Fruit fly (Drosophila melanogaster): ENCODE results near the gene CG15561.

- no peak for TF ChIP-seq cnc (optimal IDR thresholded peaks at IDR 0.05)
- no peak for TF ChIP-seq cic (GFP tag; optimal IDR thresholded peaks at IDR 0.05)
- no peak for TF ChIP-seq kay (GFP tag; ENCODE audit: borderline replicate concordance)
- TF ChIP-seq CG14711 (tag; optimal IDR thresholded peaks at IDR 0.05) = no peak
- no peak for TF ChIP-seq ovo (GFP tag; optimal IDR thresholded peaks at IDR 0.05)
- no peak for TF ChIP-seq CG1620 (GFP tag; optimal IDR thresholded peaks at IDR 0.05)
- TF ChIP-seq Hr96 (GFP tag; optimal IDR thresholded peaks at IDR 0.05) = no peak
- no peak for TF ChIP-seq bab1 (GFP tag; optimal IDR thresholded peaks at IDR 0.05)
- no peak for TF ChIP-seq Crg-1 (GFP tag; optimal IDR thresholded peaks at IDR 0.05)
Measured at dm6 chr3R:31193062-31193461, 22.7 kb downstream of the CG15561 start, which contains the start of gene bnk.

All from whole organism, adult.